Fruit fly (Drosophila melanogaster): ENCODE results near the gene CG4073.

The CG4073 gene

DNA sequence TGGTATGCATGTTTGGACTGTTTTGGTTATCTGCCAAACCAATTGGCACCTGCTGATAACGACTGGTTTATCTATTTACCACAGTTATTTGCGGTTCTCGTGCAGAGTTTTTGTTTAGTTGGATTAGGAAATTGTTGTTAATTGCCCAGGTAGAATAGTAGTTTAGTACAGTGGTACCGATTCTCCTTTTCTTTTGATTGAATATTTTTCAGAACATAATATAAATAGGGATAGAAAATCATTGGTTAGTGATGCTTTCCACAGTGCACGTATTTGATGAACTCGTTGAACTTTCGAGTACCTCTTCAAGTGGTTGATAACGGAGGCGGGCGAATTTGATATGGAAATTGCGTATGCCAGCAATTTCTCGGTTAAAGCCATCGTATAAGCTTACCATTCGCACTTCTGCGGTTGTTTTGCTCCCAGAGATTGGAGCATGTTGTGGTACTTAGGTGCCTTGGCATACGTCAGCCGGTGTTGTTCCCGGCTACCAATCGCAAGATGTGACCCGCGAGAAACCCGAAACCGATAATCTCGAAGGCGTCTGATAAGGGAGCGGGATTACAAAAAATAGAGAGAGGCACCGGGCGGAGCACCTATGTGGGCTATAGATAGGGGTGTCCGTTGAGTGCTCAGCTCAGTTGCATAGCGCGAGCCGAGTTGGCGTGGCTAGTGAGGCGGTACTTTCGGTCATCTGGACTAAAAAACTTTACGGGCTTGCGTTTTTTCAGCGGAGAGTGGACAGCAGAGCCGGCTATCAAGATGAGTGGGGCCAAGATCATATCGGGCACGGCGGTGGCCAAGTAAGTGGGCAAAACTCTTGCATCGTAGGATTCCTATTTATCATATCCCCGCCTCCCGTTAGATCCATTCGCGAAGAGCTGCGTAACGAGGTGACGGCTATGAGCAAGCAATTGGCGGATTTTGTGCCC is 15.3 kb upstream of the CG4073 start (continued):
- peak; percentile 40 for TF ChIP-seq Fer3 (tag; optimal IDR thresholded peaks at IDR 0.05)
- TF ChIP-seq pros (GFP tag; optimal IDR thresholded peaks at IDR 0.05) = no peak
- TF ChIP-seq Scr (GFP tag; IDR thresholded peaks at IDR 0.05; ENCODE audit: partially characterized antibody) = no peak
- TF ChIP-seq odd (GFP tag; optimal IDR thresholded peaks at IDR 0.05) = peak; percentile 9
- 0 out of 3 replicates have a peak, but pooled peaks have one; percentile 39 for TF ChIP-seq vnd (GFP tag; IDR thresholded peaks at IDR 0.05; ENCODE audit: partially characterized antibody)
- TF ChIP-seq CoRest (tag; optimal IDR thresholded peaks at IDR 0.05) = peak; percentile 25
- TF ChIP-seq CG18011 (GFP tag; optimal IDR thresholded peaks at IDR 0.05) = no peak
- peak; percentile 61 for TF ChIP-seq CG18599 (GFP tag; optimal IDR thresholded peaks at IDR 0.05)
- TF ChIP-seq CG11696 (GFP tag; IDR thresholded peaks at IDR 0.05) = no peak
- TF ChIP-seq CG13123 (GFP tag; optimal IDR thresholded peaks at IDR 0.05) = no peak
- TF ChIP-seq CG6813 (GFP tag; optimal IDR thresholded peaks at IDR 0.05) = peak; percentile 24
- TF ChIP-seq pzg (GFP tag; optimal IDR thresholded peaks at IDR 0.05) = no peak
- no peak for TF ChIP-seq Fer2 (tag; optimal IDR thresholded peaks at IDR 0.05)
- TF ChIP-seq CG9609 (GFP tag; optimal IDR thresholded peaks at IDR 0.05) = no peak
- TF ChIP-seq sim (GFP tag; IDR thresholded peaks at IDR 0.05) = no peak
- no peak for TF ChIP-seq sisA (GFP tag; IDR thresholded peaks at IDR 0.05)
- TF ChIP-seq Dek (tag; optimal IDR thresholded peaks at IDR 0.05) = peak; percentile 32
- peak; percentile 55 for TF ChIP-seq Rfx (GFP tag; IDR thresholded peaks at IDR 0.05)
- no peak for TF ChIP-seq CG13775 (GFP tag; optimal IDR thresholded peaks at IDR 0.05)
- TF ChIP-seq CG8478 (optimal IDR thresholded peaks at IDR 0.05) = no peak
- TF ChIP-seq nerfin-1 (tag; optimal IDR thresholded peaks at IDR 0.05) = no peak
- peak; percentile 36 for TF ChIP-seq CG15269 (tag; optimal IDR thresholded peaks at IDR 0.05)
- no peak for TF ChIP-seq prd (optimal IDR thresholded peaks at IDR 0.05)
- TF ChIP-seq prd (GFP tag; IDR thresholded peaks at IDR 0.05) = no peak
- TF ChIP-seq CG6689 (GFP tag; IDR thresholded peaks at IDR 0.05) = no peak
- TF ChIP-seq CG11093 (GFP tag; IDR thresholded peaks at IDR 0.05) = no peak
- TF ChIP-seq Drgx (GFP tag; IDR thresholded peaks at IDR 0.05) = no peak
- TF ChIP-seq shn (GFP tag; optimal IDR thresholded peaks at IDR 0.05) = peak; percentile 5
- TF ChIP-seq h (optimal IDR thresholded peaks at IDR 0.05) = no peak
- no peak for TF ChIP-seq fru (optimal IDR thresholded peaks at IDR 0.05)
- TF ChIP-seq ato (GFP tag; IDR thresholded peaks at IDR 0.05; ENCODE audit: partially characterized antibody) = no peak
- TF ChIP-seq CG12659 (GFP tag; optimal IDR thresholded peaks at IDR 0.05) = no peak
- no peak for TF ChIP-seq Adf1 (GFP tag; IDR thresholded peaks at IDR 0.05)
- no peak for TF ChIP-seq CG10654 (GFP tag; optimal IDR thresholded peaks at IDR 0.05)
- TF ChIP-seq gsb (GFP tag; IDR thresholded peaks at IDR 0.05) = no peak
- TF ChIP-seq unpg (GFP tag; optimal IDR thresholded peaks at IDR 0.05) = no peak
- peak; percentile 22 for TF ChIP-seq ind (GFP tag; optimal IDR thresholded peaks at IDR 0.05)
- peak; percentile 34 for TF ChIP-seq BtbVII (GFP tag; optimal IDR thresholded peaks at IDR 0.05)
- no peak for TF ChIP-seq Ssrp (tag; optimal IDR thresholded peaks at IDR 0.05)
- no peak for TF ChIP-seq CG31365 (tag; optimal IDR thresholded peaks at IDR 0.05)
- no peak for TF ChIP-seq CG8281 (tag; optimal IDR thresholded peaks at IDR 0.05)
- TF ChIP-seq mam (GFP tag; optimal IDR thresholded peaks at IDR 0.05) = peak; percentile 13
- TF ChIP-seq CG12299 (tag; optimal IDR thresholded peaks at IDR 0.05) = no peak
